Worm (Caenorhabditis elegans): ENCODE results near the gene W06H8.2.

Gene W06H8.2

ce11 chrV:6211509-6211908 is 5.0 kb downstream of the W06H8.2 start:
- TF ChIP-seq mbf-1 (tag; optimal IDR thresholded peaks at IDR 0.05) (no peak), lin-13 (GFP tag; optimal IDR thresholded peaks at IDR 0.05) (no peak), sma-3 (GFP tag; optimal IDR thresholded peaks at IDR 0.05) (no peak), fos-1 (tag; optimal IDR thresholded peaks at IDR 0.05) (peak; percentile 88)

ce11 chrV:6212566-6212965 is 6.0 kb downstream of the W06H8.2 start:
- TF ChIP-seq Y55F3AM.14 (GFP tag; optimal IDR thresholded peaks at IDR 0.05) (no peak), unc-39 (tag; optimal IDR thresholded peaks at IDR 0.05) (no peak), mab-5 (tag; optimal IDR thresholded peaks at IDR 0.05) (no peak), peb-1 (tag; optimal IDR thresholded peaks at IDR 0.05) (no peak), sem-4 (tag; optimal IDR thresholded peaks at IDR 0.05) (no peak), nhr-21 (tag; optimal IDR thresholded peaks at IDR 0.05) (no peak), gmeb-1 (tag; optimal IDR thresholded peaks at IDR 0.05) (no peak), crh-2 (tag; optimal IDR thresholded peaks at IDR 0.05) (no peak), alr-1 (tag; optimal IDR thresholded peaks at IDR 0.05) (no peak), nhr-11 (tag; optimal IDR thresholded peaks at IDR 0.05) (no peak), nhr-10 (tag; optimal IDR thresholded peaks at IDR 0.05) (no peak), nhr-129 (tag; optimal IDR thresholded peaks at IDR 0.05) (no peak), ceh-16 (tag; optimal IDR thresholded peaks at IDR 0.05) (no peak), nhr-6 (tag; optimal IDR thresholded peaks at IDR 0.05) (no peak), C34F6.9 (tag; optimal IDR thresholded peaks at IDR 0.05) (no peak)

ce11 chrV:6213216-6213735 is 6.7 kb downstream of the W06H8.2 start:
- TF ChIP-seq sma-3 (GFP tag; optimal IDR thresholded peaks at IDR 0.05) (no peak), alr-1 (tag; optimal IDR thresholded peaks at IDR 0.05) (no peak), lin-13 (GFP tag; optimal IDR thresholded peaks at IDR 0.05) (no peak), fos-1 (tag; optimal IDR thresholded peaks at IDR 0.05) (peak; percentile 48), mbf-1 (tag; optimal IDR thresholded peaks at IDR 0.05) (no peak), unc-39 (tag; optimal IDR thresholded peaks at IDR 0.05) (no peak), ztf-1 (GFP tag; conservative IDR thresholded peaks at IDR 0.05) (no peak), mdl-1 (tag; optimal IDR thresholded peaks at IDR 0.05) (peak in 1 of 2 experiments; percentile 16), sma-9 (GFP tag; optimal IDR thresholded peaks at IDR 0.05) (peak; percentile 53), sma-9 (tag; optimal IDR thresholded peaks at IDR 0.05) (no peak)

ce11 chrV:6213845-6214244 is 7.3 kb downstream of the W06H8.2 start:
- TF ChIP-seq nhr-11 (tag; optimal IDR thresholded peaks at IDR 0.05) (no peak), dmd-4 (tag; optimal IDR thresholded peaks at IDR 0.05) (no peak), nhr-12 (tag; optimal IDR thresholded peaks at IDR 0.05) (no peak), ceh-82 (tag; optimal IDR thresholded peaks at IDR 0.05) (no peak), zag-1 (tag; optimal IDR thresholded peaks at IDR 0.05) (peak; percentile 42), unc-62 (GFP tag; optimal IDR thresholded peaks at IDR 0.05) (no peak), unc-55 (GFP tag; optimal IDR thresholded peaks at IDR 0.05) (peak; percentile 86), sma-9 (GFP tag; optimal IDR thresholded peaks at IDR 0.05) (peak; percentile 76), sma-9 (tag; optimal IDR thresholded peaks at IDR 0.05) (no peak), ztf-4 (tag; optimal IDR thresholded peaks at IDR 0.05) (peak; percentile 1), egl-27 (tag; optimal IDR thresholded peaks at IDR 0.05) (peak; percentile 76), nhr-77 (tag; optimal IDR thresholded peaks at IDR 0.05) (no peak), nhr-237 (tag; optimal IDR thresholded peaks at IDR 0.05) (no peak), nhr-25 (tag; optimal IDR thresholded peaks at IDR 0.05) (no peak), elt-1 (tag; optimal IDR thresholded peaks at IDR 0.05) (no peak), mdl-1 (tag; optimal IDR thresholded peaks at IDR 0.05) (peak; percentile 49 to 81), ztf-11 (tag; optimal IDR thresholded peaks at IDR 0.05) (no peak), snpc-4 (tag; optimal IDR thresholded peaks at IDR 0.05) (no peak), F13H6.1 (tag; optimal IDR thresholded peaks at IDR 0.05) (peak; percentile 69), R02D3.7 (tag; optimal IDR thresholded peaks at IDR 0.05) (no peak), crh-2 (tag; optimal IDR thresholded peaks at IDR 0.05) (peak; percentile 98), gmeb-1 (tag; optimal IDR thresholded peaks at IDR 0.05) (no peak), nhr-21 (tag; optimal IDR thresholded peaks at IDR 0.05) (peak; percentile 19), lsy-2 (tag; optimal IDR thresholded peaks at IDR 0.05) (peak in 1 of 2 experiments; percentile 57), C34F6.9 (tag; optimal IDR thresholded peaks at IDR 0.05) (peak; percentile 85), alr-1 (tag; optimal IDR thresholded peaks at IDR 0.05) (no peak), unc-39 (tag; optimal IDR thresholded peaks at IDR 0.05) (no peak), Y55F3AM.14 (GFP tag; optimal IDR thresholded peaks at IDR 0.05) (peak; percentile 39), lin-11 (tag; optimal IDR thresholded peaks at IDR 0.05) (no peak), fos-1 (tag; optimal IDR thresholded peaks at IDR 0.05) (peak; percentile 99), nhr-6 (tag; optimal IDR thresholded peaks at IDR 0.05) (no peak), elt-3 (tag; optimal IDR thresholded peaks at IDR 0.05) (no peak), sma-3 (GFP tag; optimal IDR thresholded peaks at IDR 0.05) (peak; percentile 60), mab-5 (tag; optimal IDR thresholded peaks at IDR 0.05) (no peak), sem-4 (tag; optimal IDR thresholded peaks at IDR 0.05) (peak; percentile 80), ztf-1 (GFP tag; conservative IDR thresholded peaks at IDR 0.05) (no peak), lin-13 (GFP tag; optimal IDR thresholded peaks at IDR 0.05) (no peak), nhr-129 (tag; optimal IDR thresholded peaks at IDR 0.05) (peak; percentile 85), nhr-10 (tag; optimal IDR thresholded peaks at IDR 0.05) (no peak), blmp-1 (tag; optimal IDR thresholded peaks at IDR 0.05; ENCODE audit: insufficient read depth) (no peak), lin-39 (tag; optimal IDR thresholded peaks at IDR 0.05) (no peak), ZK546.5 (tag; optimal IDR thresholded peaks at IDR 0.05) (no peak)

Data from whole organism, L2 larva.